Fruit fly (Drosophila melanogaster) whole organism: ENCODE results near the gene TwdlC.

Source experiments
- CG8478 ChIP-seq: fragments of >200 bp; optimal IDR thresholded peaks from 2 replicates; lab custom pipeline; 2018; ENCODE audit warnings: inconsistent platforms
- Dll ChIP-seq: fragments of >200 bp; optimal IDR thresholded peaks from 2 replicates; lab custom pipeline; 2017
- EcR ChIP-seq, 2 experiments: fragments of >200 bp; optimal IDR thresholded peaks; 2 replicates each; lab custom pipeline; 2017; ENCODE audit warnings: missing biosample characterization in 2 of 2, missing genetic modification characterization in 2 of 2, missing genetic modification reagents in 2 of 2
- pan ChIP-seq: fragments of >200 bp; optimal IDR thresholded peaks from 2 replicates; lab custom pipeline; 2017
- psq ChIP-seq: fragments of >200 bp; optimal IDR thresholded peaks from 2 replicates; lab custom pipeline; 2017
- usp ChIP-seq: fragments of >200 bp; optimal IDR thresholded peaks from 2 replicates; lab custom pipeline; 2017; ENCODE audit warnings: missing biosample characterization, missing genetic modification characterization, mixed read lengths

TwdlC gene

dm6 chr3R:27018187-27018586 is 23.6 kb downstream of the TwdlC start, which contains the start of gene CG17192:
Gene CG17192, minus strand, starts transcription at chr3R:27018287.
- TF ChIP-seq pan (lab: Kevin White, UChicago) = no peak
- TF ChIP-seq psq (lab: Kevin White, UChicago) = no peak
- TF ChIP-seq usp (GFP tag; lab: Kevin White, UChicago) = no peak
- TF ChIP-seq EcR (GFP tag; optimal IDR thresholded peaks at IDR 0.05; lab: Kevin White, UChicago) = no peak
- TF ChIP-seq Dll (lab: Kevin White, UChicago) = no peak
- no peak for TF ChIP-seq CG8478 (lab: Kevin White, UChicago)

- TF ChIP-seq Dll (lab: Kevin White, UChicago) (no peak), pan (lab: Kevin White, UChicago) (no peak)
Observed at dm6 chr3R:27019701-27020172, 25.1 kb downstream of the TwdlC start, which contains the start of gene CG17191. Gene CG17191, minus strand, starts transcription at chr3R:27019751.

- TF ChIP-seq CG8478 (lab: Kevin White, UChicago) (no peak), usp (GFP tag; lab: Kevin White, UChicago) (no peak), pan (lab: Kevin White, UChicago) (no peak), psq (lab: Kevin White, UChicago) (no peak), Dll (lab: Kevin White, UChicago) (no peak), EcR (GFP tag; optimal IDR thresholded peaks at IDR 0.05; lab: Kevin White, UChicago) (no peak)
Observed at dm6 chr3R:27021278-27021677, 26.6 kb downstream of the TwdlC start, which contains the start of gene CG6283. Gene CG6283, minus strand, starts transcription at chr3R:27021378.

- no peak for TF ChIP-seq CG8478 (lab: Kevin White, UChicago)
- no peak for TF ChIP-seq psq (lab: Kevin White, UChicago)
- no peak for TF ChIP-seq Dll (lab: Kevin White, UChicago)
- no peak for TF ChIP-seq pan (lab: Kevin White, UChicago)
- no peak for TF ChIP-seq EcR (GFP tag; optimal IDR thresholded peaks at IDR 0.05; lab: Kevin White, UChicago)
- TF ChIP-seq usp (GFP tag; lab: Kevin White, UChicago) = no peak
Observed at dm6 chr3R:27023117-27023516, 28.5 kb downstream of the TwdlC start, which contains the start of gene CG6277. Gene CG6277, minus strand, starts transcription at chr3R:27023217.

dm6 chr3R:27026009-27026408 is 31.4 kb downstream of the TwdlC start, which contains the start of gene CG6271:
Gene CG6271, minus strand, starts transcription at chr3R:27026109.
- TF ChIP-seq EcR (GFP tag; optimal IDR thresholded peaks at IDR 0.05; lab: Kevin White, UChicago) (no peak), Dll (lab: Kevin White, UChicago) (no peak), usp (GFP tag; lab: Kevin White, UChicago) (no peak), CG8478 (lab: Kevin White, UChicago) (no peak), psq (lab: Kevin White, UChicago) (no peak), pan (lab: Kevin White, UChicago) (no peak)

- TF ChIP-seq psq (lab: Kevin White, UChicago) = no peak
- TF ChIP-seq EcR (GFP tag; optimal IDR thresholded peaks at IDR 0.05; lab: Kevin White, UChicago) = no peak
- TF ChIP-seq CG8478 (lab: Kevin White, UChicago) = no peak
- no peak for TF ChIP-seq pan (lab: Kevin White, UChicago)
- TF ChIP-seq Dll (lab: Kevin White, UChicago) = no peak
- no peak for TF ChIP-seq usp (GFP tag; lab: Kevin White, UChicago)
Observed at dm6 chr3R:27033935-27034334, 39.3 kb downstream of the TwdlC start.

- no peak for TF ChIP-seq psq (lab: Kevin White, UChicago)
- TF ChIP-seq usp (GFP tag; lab: Kevin White, UChicago) = no peak
- TF ChIP-seq pan (lab: Kevin White, UChicago) = no peak
- TF ChIP-seq EcR (GFP tag; optimal IDR thresholded peaks at IDR 0.05; lab: Kevin White, UChicago) = no peak
- no peak for TF ChIP-seq CG8478 (lab: Kevin White, UChicago)
Observed at dm6 chr3R:27040044-27040443, 45.4 kb downstream of the TwdlC start.
